Fruit fly (Drosophila melanogaster) whole organism, prepupa: ENCODE data around the gene CG11791.

Experiments
- Blimp-1 ChIP-seq: fragments of 200-800 bp; sonication (Bioruptor generic); optimal IDR thresholded peaks from 3 replicates; lab custom pipeline; 2017; ENCODE audit warnings: missing biosample characterization, missing genetic modification characterization, mild to moderate bottlenecking, moderate library complexity, missing genetic modification reagents
- CG10669 ChIP-seq: fragments of 200-800 bp; sonication (Bioruptor generic); optimal IDR thresholded peaks from 3 replicates; lab custom pipeline; 2018; ENCODE audit warnings: missing biosample characterization, mild to moderate bottlenecking, missing genetic modification characterization, moderate library complexity
- CG11294 ChIP-seq: fragments of 200-800 bp; sonication (Bioruptor generic); IDR thresholded peaks from 2 replicates; pipeline ENCODE4 v1.3.6; 2022; ENCODE audit warnings: missing biosample characterization, missing genetic modification characterization
- CG11762 ChIP-seq: fragments of 200-800 bp; sonication (Bioruptor generic); optimal IDR thresholded peaks from 3 replicates; lab custom pipeline; 2016; ENCODE audit warnings: missing biosample characterization, missing genetic modification characterization; ENCODE audit not compliant: insufficient read depth
- CG1621 ChIP-seq: fragments of 200-800 bp; sonication (Bioruptor generic); optimal IDR thresholded peaks from 3 replicates; lab custom pipeline; 2018; ENCODE audit warnings: missing biosample characterization, mild to moderate bottlenecking, missing genetic modification characterization
- CG16779 ChIP-seq: fragments of 200-800 bp; sonication (Bioruptor generic); optimal IDR thresholded peaks from 3 replicates; lab custom pipeline; 2017; ENCODE audit warnings: missing biosample characterization, mild to moderate bottlenecking, missing genetic modification characterization
- CG32006 ChIP-seq: fragments of 200-800 bp; sonication (Bioruptor generic); optimal IDR thresholded peaks from 3 replicates; lab custom pipeline; 2017; ENCODE audit warnings: missing biosample characterization, mild to moderate bottlenecking, missing genetic modification characterization
- CG4318 ChIP-seq: fragments of 200-800 bp; sonication (Bioruptor generic); optimal IDR thresholded peaks from 3 replicates; lab custom pipeline; 2017; ENCODE audit warnings: missing biosample characterization, mild to moderate bottlenecking, missing genetic modification characterization
- CG6276 ChIP-seq: fragments of 200-800 bp; sonication (Bioruptor generic); optimal IDR thresholded peaks from 2 replicates; lab custom pipeline; 2017; ENCODE audit warnings: missing biosample characterization, mild to moderate bottlenecking, missing genetic modification characterization
- CG6808 ChIP-seq: fragments of 200-800 bp; sonication (Bioruptor generic); optimal IDR thresholded peaks from 3 replicates; lab custom pipeline; 2017; ENCODE audit warnings: missing biosample characterization, missing genetic modification characterization, mild to moderate bottlenecking, moderate library complexity, missing genetic modification reagents
- CG7368 ChIP-seq: fragments of 200-800 bp; sonication (Bioruptor generic); optimal IDR thresholded peaks from 3 replicates; lab custom pipeline; 2016; ENCODE audit warnings: missing biosample characterization, missing genetic modification characterization
- CG8632 ChIP-seq: fragments of 200-800 bp; sonication (Bioruptor generic); optimal IDR thresholded peaks from 3 replicates; lab custom pipeline; 2016; ENCODE audit warnings: missing biosample characterization, missing genetic modification characterization
- Eip75B ChIP-seq: fragments of 200-800 bp; sonication (Bioruptor generic); optimal IDR thresholded peaks from 3 replicates; lab custom pipeline; 2016; ENCODE audit warnings: missing biosample characterization, missing genetic modification characterization
- Eip78C ChIP-seq: fragments of 200-800 bp; sonication (Bioruptor generic); peaks from one replicate; lab custom pipeline; 2016; ENCODE audit warnings: missing biosample characterization, missing genetic modification characterization
- Eip93F ChIP-seq: fragments of 200-800 bp; sonication (Bioruptor generic); optimal IDR thresholded peaks from 2 replicates; lab custom pipeline; 2016; ENCODE audit warnings: missing biosample characterization, mild to moderate bottlenecking, missing genetic modification characterization
- Ets21C ChIP-seq: fragments of 200-800 bp; sonication (Bioruptor generic); optimal IDR thresholded peaks from 3 replicates; lab custom pipeline; 2016; ENCODE audit warnings: missing biosample characterization, missing genetic modification characterization
- Ets96B ChIP-seq: fragments of 200-800 bp; optimal IDR thresholded peaks from 2 replicates; lab custom pipeline; 2019; ENCODE audit warnings: missing biosample characterization, mild to moderate bottlenecking, missing genetic modification characterization, moderate library complexity
- Hr39 ChIP-seq: fragments of 200-800 bp; sonication (Bioruptor generic); optimal IDR thresholded peaks from 2 replicates; lab custom pipeline; 2016; ENCODE audit warnings: missing biosample characterization, missing genetic modification characterization
- Met ChIP-seq: fragments of 200-800 bp; sonication (Bioruptor generic); optimal IDR thresholded peaks from 3 replicates; lab custom pipeline; 2016; ENCODE audit warnings: missing biosample characterization, missing genetic modification characterization
- OdsH ChIP-seq: fragments of 200-800 bp; sonication (Bioruptor generic); optimal IDR thresholded peaks from 3 replicates; lab custom pipeline; 2016; ENCODE audit warnings: missing biosample characterization, missing genetic modification characterization
- Sox14 ChIP-seq: fragments of 200-800 bp; sonication (Bioruptor generic); optimal IDR thresholded peaks from 3 replicates; lab custom pipeline; 2016; ENCODE audit warnings: missing biosample characterization, missing genetic modification characterization
- achi ChIP-seq: fragments of 200-800 bp; sonication (Bioruptor generic); optimal IDR thresholded peaks from 3 replicates; lab custom pipeline; 2016; ENCODE audit warnings: missing biosample characterization, missing genetic modification characterization
- dac ChIP-seq: fragments of 200-800 bp; sonication (Bioruptor generic); optimal IDR thresholded peaks from 2 replicates; lab custom pipeline; 2017; ENCODE audit warnings: missing biosample characterization, mild to moderate bottlenecking, missing genetic modification characterization
- dsx ChIP-seq: fragments of 200-800 bp; optimal IDR thresholded peaks from 3 replicates; lab custom pipeline; 2019; ENCODE audit warnings: missing biosample characterization, mild to moderate bottlenecking, missing genetic modification characterization, moderate library complexity; ENCODE audit not compliant: poor library complexity, severe bottlenecking
- eg ChIP-seq: fragments of 200-800 bp; sonication (Bioruptor generic); IDR thresholded peaks from 3 replicates; pipeline ENCODE4 v1.3.6; 2022; ENCODE audit warnings: missing biosample characterization, missing genetic modification characterization
- esn ChIP-seq: fragments of 200-800 bp; sonication (Bioruptor generic); optimal IDR thresholded peaks from 2 replicates; lab custom pipeline; 2016; ENCODE audit warnings: missing biosample characterization, mild to moderate bottlenecking, missing genetic modification characterization, moderate library complexity
- fd59A ChIP-seq: fragments of 200-800 bp; sonication (Bioruptor generic); optimal IDR thresholded peaks from 2 replicates; lab custom pipeline; 2017; ENCODE audit warnings: missing biosample characterization, mild to moderate bottlenecking, missing genetic modification characterization, missing genetic modification reagents
- fd85E ChIP-seq: fragments of 200-800 bp; sonication (Bioruptor generic); optimal IDR thresholded peaks from 3 replicates; lab custom pipeline; 2016; ENCODE audit warnings: missing biosample characterization, missing genetic modification characterization
- fkh ChIP-seq: fragments of 200-800 bp; sonication (Bioruptor generic); optimal IDR thresholded peaks from 3 replicates; lab custom pipeline; 2017; ENCODE audit warnings: missing biosample characterization, mild to moderate bottlenecking, missing genetic modification characterization, moderate library complexity
- lz ChIP-seq: fragments of 200-800 bp; sonication (Bioruptor generic); optimal IDR thresholded peaks from 3 replicates; lab custom pipeline; 2016; ENCODE audit warnings: missing biosample characterization, missing genetic modification characterization
- net ChIP-seq: fragments of 200-800 bp; sonication (Bioruptor generic); optimal IDR thresholded peaks from 3 replicates; lab custom pipeline; 2016; ENCODE audit warnings: missing biosample characterization, missing genetic modification characterization
- salr ChIP-seq, 2 experiments: fragments of 200-800 bp; sonication (Bioruptor generic); optimal IDR thresholded peaks; 3 replicates each; lab custom pipeline; 2016 to 2018; ENCODE audit warnings: missing biosample characterization in 2 of 2, missing genetic modification characterization in 2 of 2, mild to moderate bottlenecking in 1 of 2
- spab ChIP-seq: fragments of 200-800 bp; sonication (Bioruptor generic); optimal IDR thresholded peaks from 2 replicates; lab custom pipeline; 2017; ENCODE audit warnings: missing biosample characterization, mild to moderate bottlenecking, missing genetic modification characterization, missing genetic modification reagents
- ss ChIP-seq, 2 experiments: fragments of 200-800 bp; sonication (Bioruptor generic); optimal IDR thresholded peaks; 2 replicates in 1 of 2; 3 replicates in 1 of 2; lab custom pipeline; 2017 to 2018; ENCODE audit warnings: mild to moderate bottlenecking in 2 of 2, missing biosample characterization in 2 of 2, missing genetic modification characterization in 2 of 2, moderate library complexity in 1 of 2
- svp ChIP-seq: fragments of 200-800 bp; sonication (Bioruptor generic); peaks from one replicate; lab custom pipeline; 2016; ENCODE audit warnings: missing biosample characterization, missing genetic modification characterization
- topi ChIP-seq: fragments of 200-800 bp; sonication (Bioruptor generic); optimal IDR thresholded peaks from 3 replicates; lab custom pipeline; 2016; ENCODE audit warnings: missing biosample characterization, missing genetic modification characterization

Gene CG11791

dm6 chr3R:25074558-25074964, 25.1 kb downstream of the CG11791 start, which contains the start of the genes shams and CG11920 (continued):
- TF ChIP-seq CG16779 (tag; lab: Kevin White, UChicago) = no peak
- TF ChIP-seq CG10669 (GFP tag; lab: Kevin White, UChicago) = no peak
- TF ChIP-seq OdsH (GFP tag; lab: Kevin White, UChicago) = peak; percentile 10
- TF ChIP-seq Hr39 (GFP tag; lab: Kevin White, UChicago) = no peak
- no peak for TF ChIP-seq svp (GFP tag; lab: Kevin White, UChicago)
- TF ChIP-seq dac (GFP tag; lab: Kevin White, UChicago) = no peak
- TF ChIP-seq Eip93F (GFP tag; lab: Kevin White, UChicago) = peak; percentile 53
- TF ChIP-seq CG4318 (GFP tag; lab: Kevin White, UChicago) = no peak
- TF ChIP-seq CG6808 (GFP tag; lab: Kevin White, UChicago) = no peak
- no peak for TF ChIP-seq CG6276 (GFP tag; lab: Kevin White, UChicago)

- TF ChIP-seq Sox14 (GFP tag; lab: Kevin White, UChicago) = no peak
- TF ChIP-seq dac (GFP tag; lab: Kevin White, UChicago) = no peak
- TF ChIP-seq Blimp-1 = no peak
- no peak for TF ChIP-seq Ets96B (tag; lab: Kevin White, UChicago)
- no peak for TF ChIP-seq CG8632
- TF ChIP-seq fkh (GFP tag; lab: Kevin White, UChicago) = no peak
- no peak for TF ChIP-seq Met (GFP tag; lab: Kevin White, UChicago)
- no peak for TF ChIP-seq Eip75B
These were observed 27.9 kb downstream of the CG11791 start for dm6 chr3R:25077280-25077820.

- no peak for TF ChIP-seq dsx
These were observed 29.2 kb downstream of the CG11791 start for dm6 chr3R:25078665-25079064.

DNA sequence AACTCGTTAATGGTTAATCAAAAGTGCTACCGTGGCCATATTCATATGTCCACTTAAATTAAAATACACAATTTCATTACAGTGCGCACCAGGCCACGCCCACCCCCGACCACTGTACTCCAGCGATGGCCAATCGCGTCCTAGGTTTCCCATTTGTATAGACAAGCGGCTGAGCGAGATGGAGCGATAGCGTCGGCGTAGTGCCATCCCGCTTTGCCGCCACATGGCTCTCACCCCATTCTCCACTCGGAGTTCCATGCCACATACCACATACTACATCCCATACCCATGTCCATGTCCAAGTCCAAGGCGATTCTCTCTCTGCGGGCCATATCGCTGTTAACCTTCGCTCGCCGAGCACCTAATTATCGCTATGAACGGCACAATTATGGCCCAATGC, 31.0 kb downstream of the CG11791 start:
- TF ChIP-seq salr (GFP tag; optimal IDR thresholded peaks at IDR 0.05; lab: Kevin White, UChicago) = no peak
- no peak for TF ChIP-seq spab (GFP tag; lab: Kevin White, UChicago)
- no peak for TF ChIP-seq esn (GFP tag; lab: Kevin White, UChicago)
- TF ChIP-seq fkh (GFP tag; lab: Kevin White, UChicago) = peak; percentile 93
- TF ChIP-seq CG11294 = no peak
- TF ChIP-seq Ets96B (tag; lab: Kevin White, UChicago) = no peak
- no peak for TF ChIP-seq achi
- TF ChIP-seq Eip78C = peak; percentile 52
- TF ChIP-seq topi (GFP tag; lab: Kevin White, UChicago) = no peak
- TF ChIP-seq dsx = no peak
- TF ChIP-seq CG8632 = no peak
- TF ChIP-seq CG4318 (GFP tag; lab: Kevin White, UChicago) = no peak
- no peak for TF ChIP-seq fd85E (GFP tag; lab: Kevin White, UChicago)
- no peak for TF ChIP-seq svp (GFP tag; lab: Kevin White, UChicago)
- no peak for TF ChIP-seq eg (GFP tag; lab: Robert Waterston, UW)
- no peak for TF ChIP-seq CG32006 (GFP tag; lab: Kevin White, UChicago)

DNA sequence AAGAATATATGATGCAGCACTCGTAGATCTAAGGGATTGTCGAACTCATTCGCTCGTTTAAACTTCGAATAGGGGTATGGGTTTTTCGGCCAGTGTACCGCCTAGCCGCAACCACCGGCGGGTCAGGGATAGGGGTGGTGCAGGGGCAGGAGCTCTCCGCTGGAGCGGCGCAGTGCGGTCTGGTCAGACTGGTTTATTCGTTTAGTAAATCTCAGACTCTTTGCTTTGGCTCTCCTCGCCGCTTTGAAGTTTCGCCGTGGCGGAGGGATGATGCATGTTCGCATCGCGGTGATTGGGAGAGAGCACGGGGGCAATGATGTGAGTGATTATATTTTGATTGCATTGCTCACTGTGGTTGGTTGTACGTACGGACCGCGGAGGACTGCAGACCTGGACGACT, 32.9 kb downstream of the CG11791 start, which contains the start of gene fd96Ca:
Gene fd96Ca (plus strand): TSS at position 337 of the 400 bp plus-strand sequence.
- TF ChIP-seq Met (GFP tag; lab: Kevin White, UChicago) = no peak
- peak; percentile 3 for TF ChIP-seq CG1621 (tag; lab: Kevin White, UChicago)

- TF ChIP-seq lz (GFP tag; lab: Kevin White, UChicago) (no peak), Ets21C (GFP tag; lab: Kevin White, UChicago) (no peak), CG7368 (no peak), net (GFP tag; lab: Kevin White, UChicago) (no peak), CG1621 (tag; lab: Kevin White, UChicago) (peak; percentile 87), CG11762 (GFP tag; lab: Kevin White, UChicago) (no peak), ss (GFP tag; optimal IDR thresholded peaks at IDR 0.05; lab: Kevin White, UChicago) (peak in 1 of 2 experiments; percentile 32), fd59A (no peak), svp (GFP tag; lab: Kevin White, UChicago) (no peak)
These were observed 45.2 kb downstream of the CG11791 start, which contains the start of gene fd96Cb for dm6 chr3R:25094639-25095038. Gene fd96Cb (plus strand): TSS chr3R:25095012.
